Fruit fly (Drosophila melanogaster) whole organism, embryonic: ENCODE data around the gene CG9300.

ENCODE experiments used
- Asciz ChIP-seq: fragments of 200-800 bp; sonication (Bioruptor generic); optimal IDR thresholded peaks from 2 replicates; lab custom pipeline; 2017; ENCODE audit warnings: missing biosample characterization, mild to moderate bottlenecking, missing genetic modification characterization, missing genetic modification reagents
- CG10321 ChIP-seq: fragments of 200-800 bp; sonication (Bioruptor generic); IDR thresholded peaks from 2 replicates; pipeline ENCODE4 v1.3.6; 2022; ENCODE audit warnings: missing biosample characterization, missing genetic modification characterization
- CG11504 ChIP-seq: fragments of 200-800 bp; sonication (Bioruptor generic); optimal IDR thresholded peaks from 3 replicates; lab custom pipeline; 2019; ENCODE audit warnings: missing biosample characterization, mild to moderate bottlenecking, missing genetic modification characterization, moderate library complexity
- CG12155 ChIP-seq: fragments of 200-800 bp; sonication (Bioruptor generic); optimal IDR thresholded peaks from 3 replicates; lab custom pipeline; 2016; ENCODE audit warnings: missing biosample characterization, missing genetic modification characterization
- CG13296 ChIP-seq: fragments of 200-800 bp; sonication (Bioruptor generic); optimal IDR thresholded peaks from 3 replicates; lab custom pipeline; 2018; ENCODE audit warnings: missing biosample characterization, mild to moderate bottlenecking, missing genetic modification characterization
- CG15269 ChIP-seq: fragments of 200-800 bp; sonication (Bioruptor generic); optimal IDR thresholded peaks from 2 replicates; lab custom pipeline; 2018; ENCODE audit warnings: missing biosample characterization, mild to moderate bottlenecking, missing genetic modification characterization, moderate library complexity
- CG15514 ChIP-seq: fragments of 200-800 bp; sonication (Bioruptor generic); optimal IDR thresholded peaks from 3 replicates; lab custom pipeline; 2017; ENCODE audit warnings: missing biosample characterization, missing genetic modification characterization, mild to moderate bottlenecking, moderate library complexity, missing genetic modification reagents
- CG16815 ChIP-seq: fragments of 200-800 bp; sonication (Bioruptor generic); optimal IDR thresholded peaks from 3 replicates; lab custom pipeline; 2017; ENCODE audit warnings: missing biosample characterization, mild to moderate bottlenecking, missing genetic modification characterization
- CG17328 ChIP-seq: fragments of 200-800 bp; sonication (Bioruptor generic); IDR thresholded peaks from 2 replicates; pipeline ENCODE4 v1.3.6; 2022; ENCODE audit warnings: missing biosample characterization, missing genetic modification characterization
- CG17359 ChIP-seq: fragments of 200-800 bp; sonication (Bioruptor generic); optimal IDR thresholded peaks from 3 replicates; lab custom pipeline; 2018; ENCODE audit warnings: missing biosample characterization, mild to moderate bottlenecking, missing genetic modification characterization, moderate library complexity
- CG17385 ChIP-seq: fragments of 200-800 bp; sonication (Bioruptor generic); optimal IDR thresholded peaks from 3 replicates; lab custom pipeline; 2018; ENCODE audit warnings: missing biosample characterization, mild to moderate bottlenecking, missing genetic modification characterization
- CG18011 ChIP-seq: fragments of 200-800 bp; sonication (Bioruptor generic); optimal IDR thresholded peaks from 2 replicates; lab custom pipeline; 2017; ENCODE audit warnings: missing biosample characterization, missing genetic modification characterization, mild to moderate bottlenecking, moderate library complexity, missing genotype
- CG30403 ChIP-seq: fragments of 200-800 bp; sonication (Bioruptor generic); optimal IDR thresholded peaks from 3 replicates; lab custom pipeline; 2016; ENCODE audit warnings: missing biosample characterization, missing genetic modification characterization
- CG32532 ChIP-seq: fragments of 200-800 bp; sonication (Bioruptor generic); IDR thresholded peaks from 2 replicates; pipeline ENCODE4 v1.3.6; 2022; ENCODE audit warnings: missing biosample characterization, missing genetic modification characterization
- CG33557 ChIP-seq: fragments of 200-800 bp; sonication (Bioruptor generic); optimal IDR thresholded peaks from 2 replicates; lab custom pipeline; 2019; ENCODE audit warnings: missing biosample characterization, mild to moderate bottlenecking, missing genetic modification characterization, moderate library complexity
- CG3995 ChIP-seq: fragments of 200-800 bp; sonication (Bioruptor generic); optimal IDR thresholded peaks from 3 replicates; lab custom pipeline; 2016; ENCODE audit warnings: missing biosample characterization, missing genetic modification characterization
- CG4854 ChIP-seq: fragments of 200-800 bp; sonication (Bioruptor generic); optimal IDR thresholded peaks from 2 replicates; lab custom pipeline; 2016; ENCODE audit warnings: missing biosample characterization, missing genetic modification characterization, inconsistent platforms
- CG7786 ChIP-seq: fragments of 200-800 bp; sonication (Bioruptor generic); optimal IDR thresholded peaks from 2 replicates; lab custom pipeline; 2016; ENCODE audit warnings: missing biosample characterization, missing genetic modification characterization
- D19B ChIP-seq: fragments of 200-800 bp; sonication (Bioruptor generic); optimal IDR thresholded peaks from 2 replicates; lab custom pipeline; 2017; ENCODE audit warnings: missing biosample characterization, mild to moderate bottlenecking, missing genetic modification characterization
- Dip3 ChIP-seq: fragments of 200-800 bp; sonication (Bioruptor generic); optimal IDR thresholded peaks from 3 replicates; lab custom pipeline; 2016; ENCODE audit warnings: missing biosample characterization, missing genetic modification characterization
- Dll ChIP-seq: fragments of 200-800 bp; sonication (Bioruptor generic); IDR thresholded peaks from 4 replicates; pipeline ENCODE4 v1.3.6; 2022; ENCODE audit warnings: missing biosample characterization, missing genetic modification characterization; ENCODE audit not compliant: partially characterized antibody
- Ets65A ChIP-seq: fragments of 200-800 bp; sonication (Bioruptor generic); peaks from one replicate; lab custom pipeline; 2016; ENCODE audit warnings: missing biosample characterization, missing genetic modification characterization
- Hr51 ChIP-seq, 2 experiments: fragments of 200-800 bp; sonication (Bioruptor generic); optimal IDR thresholded peaks; 2 replicates in 1 of 2; 3 replicates in 1 of 2; lab custom pipeline; 2016 to 2018; ENCODE audit warnings: missing biosample characterization in 2 of 2, missing genetic modification characterization in 2 of 2, mild to moderate bottlenecking in 1 of 2, moderate library complexity in 1 of 2
- Jarid2 ChIP-seq: fragments of 200-800 bp; sonication (Bioruptor generic); optimal IDR thresholded peaks from 3 replicates; lab custom pipeline; 2017; ENCODE audit warnings: mild to moderate bottlenecking, missing biosample characterization, missing genetic modification reagents, missing genetic modification characterization
- Meics ChIP-seq: fragments of 200-800 bp; sonication (Bioruptor generic); optimal IDR thresholded peaks from 2 replicates; lab custom pipeline; 2017; ENCODE audit warnings: missing biosample characterization, mild to moderate bottlenecking, missing genetic modification characterization
- Rfx ChIP-seq: fragments of 200-800 bp; sonication (Bioruptor generic); IDR thresholded peaks from 2 replicates; pipeline ENCODE4 v1.3.6; 2022; ENCODE audit warnings: missing biosample characterization, missing genetic modification characterization
- Sox102F ChIP-seq: fragments of 200-800 bp; sonication (Bioruptor generic); optimal IDR thresholded peaks from 2 replicates; lab custom pipeline; 2018; ENCODE audit warnings: missing biosample characterization, mild to moderate bottlenecking, missing genetic modification characterization, moderate library complexity
- TFAM ChIP-seq: fragments of 200-800 bp; sonication (Bioruptor generic); optimal IDR thresholded peaks from 2 replicates; lab custom pipeline; 2017; ENCODE audit warnings: missing biosample characterization, missing genetic modification characterization, inconsistent platforms
- Usf ChIP-seq: fragments of 200-800 bp; sonication (Bioruptor generic); optimal IDR thresholded peaks from 2 replicates; lab custom pipeline; 2017; ENCODE audit warnings: missing genotype, missing biosample characterization, missing genetic modification characterization
- al ChIP-seq: fragments of 200-800 bp; sonication (Bioruptor generic); IDR thresholded peaks from 2 replicates; pipeline ENCODE4 v1.3.6; 2022; ENCODE audit warnings: missing biosample characterization, missing genetic modification characterization
- crp ChIP-seq, 2 experiments: fragments of 200-800 bp; sonication (Bioruptor generic); optimal IDR thresholded peaks; 2 replicates in 1 of 2; 3 replicates in 1 of 2; lab custom pipeline; 2017; ENCODE audit warnings: missing biosample characterization in 2 of 2, missing genetic modification characterization in 2 of 2, mild to moderate bottlenecking in 1 of 2, moderate library complexity in 1 of 2
- cwo ChIP-seq: fragments of 200-800 bp; sonication (Bioruptor generic); optimal IDR thresholded peaks from 3 replicates; lab custom pipeline; 2017; ENCODE audit warnings: missing biosample characterization, missing genetic modification characterization, mild to moderate bottlenecking, moderate library complexity, missing genetic modification reagents
- exex ChIP-seq: fragments of 200-800 bp; sonication (Bioruptor generic); optimal IDR thresholded peaks from 4 replicates; lab custom pipeline; 2018; ENCODE audit warnings: missing biosample characterization, mild to moderate bottlenecking, missing genetic modification characterization, moderate library complexity
- fu2 ChIP-seq: fragments of 200-800 bp; sonication (Bioruptor generic); optimal IDR thresholded peaks from 2 replicates; lab custom pipeline; 2016; ENCODE audit warnings: missing biosample characterization, missing genetic modification characterization
- gro ChIP-seq: fragments of 200-800 bp; sonication (Bioruptor generic); optimal IDR thresholded peaks from 2 replicates; lab custom pipeline; 2016; ENCODE audit warnings: missing biosample characterization, missing genetic modification characterization
- gsb ChIP-seq: fragments of 200-800 bp; sonication (Bioruptor generic); IDR thresholded peaks from 2 replicates; pipeline ENCODE4 v1.3.6; 2022; ENCODE audit warnings: missing biosample characterization, missing genetic modification characterization
- lbe ChIP-seq: fragments of 200-800 bp; sonication (Bioruptor generic); optimal IDR thresholded peaks from 2 replicates; lab custom pipeline; 2016; ENCODE audit warnings: missing biosample characterization, mild to moderate bottlenecking, missing genetic modification characterization
- lilli ChIP-seq: fragments of 200-800 bp; sonication (Bioruptor generic); optimal IDR thresholded peaks from 3 replicates; lab custom pipeline; 2016; ENCODE audit warnings: missing biosample characterization, missing genetic modification characterization
- mam ChIP-seq: fragments of 200-800 bp; sonication (Bioruptor generic); optimal IDR thresholded peaks from 3 replicates; lab custom pipeline; 2016; ENCODE audit warnings: missing biosample characterization, missing genetic modification characterization
- oc ChIP-seq: fragments of 200-800 bp; sonication (Bioruptor generic); optimal IDR thresholded peaks from 2 replicates; lab custom pipeline; 2018; ENCODE audit warnings: missing biosample characterization, mild to moderate bottlenecking, missing genetic modification characterization, moderate library complexity
- org-1 ChIP-seq: fragments of 200-800 bp; sonication (Bioruptor generic); optimal IDR thresholded peaks from 2 replicates; lab custom pipeline; 2017; ENCODE audit warnings: missing biosample characterization, missing genetic modification characterization
- pho ChIP-seq: fragments of 200-800 bp; sonication (Bioruptor generic); optimal IDR thresholded peaks from 2 replicates; lab custom pipeline; 2016; ENCODE audit warnings: missing biosample characterization, missing genetic modification characterization
- pita ChIP-seq: fragments of 200-800 bp; sonication (Bioruptor generic); optimal IDR thresholded peaks from 2 replicates; lab custom pipeline; 2017; ENCODE audit warnings: missing biosample characterization, mild to moderate bottlenecking, missing genetic modification characterization
- scrt ChIP-seq: fragments of 200-800 bp; sonication (Bioruptor generic); optimal IDR thresholded peaks from 2 replicates; lab custom pipeline; 2018; ENCODE audit warnings: missing biosample characterization, mild to moderate bottlenecking, missing genetic modification characterization, moderate library complexity
- sens-2 ChIP-seq: fragments of 200-800 bp; sonication (Bioruptor generic); IDR thresholded peaks from 2 replicates; pipeline ENCODE4 v1.3.6; 2022; ENCODE audit warnings: missing biosample characterization, missing genetic modification characterization
- twi ChIP-seq: fragments of 200-800 bp; optimal IDR thresholded peaks from 2 replicates; lab custom pipeline; 2019; ENCODE audit warnings: missing biosample characterization, mild to moderate bottlenecking, missing genetic modification characterization, moderate library complexity
- zf30C ChIP-seq: fragments of 200-800 bp; sonication (Bioruptor generic); optimal IDR thresholded peaks from 3 replicates; lab custom pipeline; 2018; ENCODE audit warnings: missing biosample characterization, mild to moderate bottlenecking, missing genetic modification characterization

CG9300 gene

dm6 chr3L:19560695-19561246 lies 8.6 kb downstream of the CG9300 start (continued):
- TF ChIP-seq CG10321 (GFP tag; lab: Robert Waterston, UW) (peak; percentile 67; the same call in 1 of the 2 replicates), gsb (GFP tag; lab: Robert Waterston, UW) (peak; percentile 88), Jarid2 (GFP tag; lab: Kevin White, UChicago) (peak; percentile 69), cwo (GFP tag; lab: Kevin White, UChicago) (peak; percentile 83), sens-2 (peak; percentile 96), Ets65A (peak; percentile 98), oc (tag; lab: Kevin White, UChicago) (peak; percentile 96)

- peak; percentile 6 for TF ChIP-seq CG17385 (GFP tag; lab: Kevin White, UChicago)
- peak; percentile 0 for TF ChIP-seq CG7786 (GFP tag; lab: Kevin White, UChicago)
- peak; percentile 25 for TF ChIP-seq CG15269
- TF ChIP-seq Rfx (GFP tag; lab: Robert Waterston, UW): 0 out of 2 replicates have a peak, but pooled peaks have one; percentile 24
- TF ChIP-seq exex: peak; percentile 9
- TF ChIP-seq lbe (GFP tag; lab: Kevin White, UChicago): peak; percentile 27
- peak; percentile 33 for TF ChIP-seq scrt (GFP tag; lab: Kevin White, UChicago)
- peak; percentile 21 for TF ChIP-seq CG13296 (GFP tag; lab: Kevin White, UChicago)
- TF ChIP-seq TFAM (GFP tag; lab: Kevin White, UChicago): no peak
- TF ChIP-seq CG30403: peak; percentile 66
- TF ChIP-seq Sox102F (GFP tag; lab: Kevin White, UChicago): peak; percentile 38
- TF ChIP-seq Jarid2 (GFP tag; lab: Kevin White, UChicago): no peak
- TF ChIP-seq Asciz (GFP tag; lab: Kevin White, UChicago): peak; percentile 18
- TF ChIP-seq fu2 (GFP tag; lab: Kevin White, UChicago): peak; percentile 1
- TF ChIP-seq Hr51 (GFP tag; optimal IDR thresholded peaks at IDR 0.05; lab: Kevin White, UChicago): peak in 1 of 2 experiments; percentile 58
- TF ChIP-seq CG33557: no peak
- TF ChIP-seq lilli (GFP tag; lab: Kevin White, UChicago): peak; percentile 52
- TF ChIP-seq pho (GFP tag; lab: Kevin White, UChicago): peak; percentile 37
- TF ChIP-seq pita (GFP tag; lab: Kevin White, UChicago): no peak
- TF ChIP-seq gro (GFP tag; lab: Kevin White, UChicago): peak; percentile 6
- TF ChIP-seq CG12155 (GFP tag; lab: Kevin White, UChicago): peak; percentile 37
- TF ChIP-seq CG32532: 0 out of 2 replicates have a peak, but pooled peaks have one; percentile 28
- TF ChIP-seq zf30C: no peak
- TF ChIP-seq CG17359 (tag; lab: Kevin White, UChicago): peak; percentile 52
- peak; percentile 9 for TF ChIP-seq CG16815 (GFP tag; lab: Kevin White, UChicago)
- TF ChIP-seq CG15514 (GFP tag; lab: Kevin White, UChicago): peak; percentile 23
- TF ChIP-seq CG17328 (GFP tag; lab: Robert Waterston, UW): no peak
- peak; percentile 13 for TF ChIP-seq org-1
- TF ChIP-seq Usf (GFP tag; lab: Kevin White, UChicago): peak; percentile 22
- peak; percentile 45 for TF ChIP-seq al
- TF ChIP-seq crp (GFP tag; optimal IDR thresholded peaks at IDR 0.05; lab: Kevin White, UChicago): no peak
- no peak for TF ChIP-seq Dll
- no peak for TF ChIP-seq CG18011 (GFP tag; lab: Kevin White, UChicago)
- peak; percentile 22 for TF ChIP-seq CG3995 (GFP tag; lab: Kevin White, UChicago)
- TF ChIP-seq D19B (GFP tag; lab: Kevin White, UChicago): peak; percentile 16
- TF ChIP-seq mam (GFP tag; lab: Kevin White, UChicago): peak; percentile 32
- peak; percentile 60 for TF ChIP-seq CG11504 (tag; lab: Kevin White, UChicago)
- peak; percentile 25 for TF ChIP-seq cwo (GFP tag; lab: Kevin White, UChicago)
- TF ChIP-seq Meics (GFP tag; lab: Kevin White, UChicago): peak; percentile 68
- TF ChIP-seq Dip3 (GFP tag; lab: Kevin White, UChicago): peak; percentile 32
- TF ChIP-seq CG4854: no peak
- no peak for TF ChIP-seq twi (tag; lab: Kevin White, UChicago)
Measured at dm6 chr3L:19561745-19562144, 9.5 kb downstream of the CG9300 start.
